Fruit fly (Drosophila melanogaster): ENCODE measurements around the gene GlcAT-S.

dm6 chr2L:9619925-9620324 lies 3.7 kb downstream of the GlcAT-S start:
- TF ChIP-seq CG1024 (GFP tag; IDR thresholded peaks at IDR 0.05) (no peak), Trl (optimal IDR thresholded peaks at IDR 0.05) (no peak), Trl (GFP tag; optimal IDR thresholded peaks at IDR 0.05) (no peak), h (optimal IDR thresholded peaks at IDR 0.05) (no peak), CG13894 (tag; optimal IDR thresholded peaks at IDR 0.05) (no peak), Pdp1 (GFP tag; optimal IDR thresholded peaks at IDR 0.05) (no peak), CG2116 (GFP tag; optimal IDR thresholded peaks at IDR 0.05) (no peak)

Measured in whole organism, embryonic.